Fruit fly (Drosophila melanogaster) S2 (cell line): ENCODE measurements around the gene Dop1R2.

Source experiments
- CG8478 ChIP-seq: fragments of >200 bp; optimal IDR thresholded peaks from 2 replicates; lab custom pipeline; 2018
- CTCF ChIP-seq, 2 experiments: fragments of >200 bp; optimal IDR thresholded peaks; 2 replicates each; lab custom pipeline; 2018

DNA sequence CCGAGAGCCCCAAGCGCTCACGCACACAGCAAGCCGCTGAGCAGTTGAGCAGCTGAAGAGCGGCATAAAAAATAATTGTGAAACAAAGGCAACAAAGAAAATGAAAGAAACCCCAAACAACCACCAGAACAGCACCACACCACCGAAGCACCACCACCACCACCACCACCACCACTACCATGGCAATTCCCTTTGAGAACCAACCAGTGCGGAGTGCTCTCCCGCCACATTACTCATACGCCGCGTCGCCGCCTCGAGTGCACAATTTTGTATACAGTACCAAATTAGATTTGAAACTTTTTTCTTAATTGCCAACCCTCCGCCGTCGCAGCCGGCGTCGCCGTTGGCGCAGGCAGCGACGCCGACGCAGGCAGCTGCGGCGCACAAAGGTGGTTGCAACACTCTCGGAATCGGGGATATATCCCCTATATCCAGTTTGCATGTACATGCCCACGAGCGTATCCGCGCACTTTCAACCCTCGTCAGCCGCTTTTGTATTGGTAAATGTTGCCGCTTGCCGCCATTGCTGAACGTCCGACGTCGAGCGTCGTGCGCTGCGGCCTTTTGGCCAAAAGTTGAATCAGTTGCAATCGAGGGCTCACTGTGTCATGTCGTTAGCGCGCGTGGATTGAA is 32.3 kb upstream of the Dop1R2 start, which contains the start of gene dmrt99B:
- TF ChIP-seq CG8478 (lab: Kevin White, UChicago) (no peak), CTCF (optimal IDR thresholded peaks at IDR 0.05; lab: Kevin White, UChicago) (no peak)
